Fruit fly (Drosophila melanogaster): ENCODE data around the gene Obp85a.

Gene Obp85a

dm6 chr3R:8469716-8470393 lies 49.5 kb upstream of the Obp85a start (continued):
- TF ChIP-seq CG11456 (GFP tag; IDR thresholded peaks at IDR 0.05) = 0 out of 3 replicates have a peak, but pooled peaks have one; percentile 30
- TF ChIP-seq pnt (GFP tag; optimal IDR thresholded peaks at IDR 0.05) = peak; percentile 15
- no peak for TF ChIP-seq CG6791 (GFP tag; IDR thresholded peaks at IDR 0.05; ENCODE audit: partially characterized antibody)
- TF ChIP-seq CG30020 (tag; optimal IDR thresholded peaks at IDR 0.05) = no peak
- TF ChIP-seq Dfd (GFP tag; optimal IDR thresholded peaks at IDR 0.05) = no peak
- TF ChIP-seq CG10979 (tag; optimal IDR thresholded peaks at IDR 0.05) = peak; percentile 30
- no peak for TF ChIP-seq Jarid2 (GFP tag; optimal IDR thresholded peaks at IDR 0.05)
- TF ChIP-seq CG7786 (GFP tag; optimal IDR thresholded peaks at IDR 0.05) = no peak
- TF ChIP-seq CG7372 (GFP tag; IDR thresholded peaks at IDR 0.05) = no peak
- TF ChIP-seq CG7357 (GFP tag; IDR thresholded peaks at IDR 0.05) = no peak
- TF ChIP-seq cg (GFP tag; optimal IDR thresholded peaks at IDR 0.05) = no peak
- peak; percentile 72 for TF ChIP-seq CG11504 (tag; optimal IDR thresholded peaks at IDR 0.05)
- TF ChIP-seq twi (tag; optimal IDR thresholded peaks at IDR 0.05) = no peak
- TF ChIP-seq gro (GFP tag; optimal IDR thresholded peaks at IDR 0.05) = no peak
- no peak for TF ChIP-seq Dad (GFP tag; optimal IDR thresholded peaks at IDR 0.05)
- TF ChIP-seq Ets97D (GFP tag; optimal IDR thresholded peaks at IDR 0.05) = no peak
- no peak for TF ChIP-seq CG18599 (GFP tag; optimal IDR thresholded peaks at IDR 0.05)
- peak; percentile 49 for TF ChIP-seq CG12391 (tag; optimal IDR thresholded peaks at IDR 0.05)
- TF ChIP-seq kni (GFP tag; optimal IDR thresholded peaks at IDR 0.05) = no peak
- TF ChIP-seq CG4730 (GFP tag; IDR thresholded peaks at IDR 0.05) = no peak
- TF ChIP-seq CG7271 (tag; optimal IDR thresholded peaks at IDR 0.05) = no peak
- peak; percentile 41 for TF ChIP-seq sd (tag; optimal IDR thresholded peaks at IDR 0.05)
- TF ChIP-seq B-H1 (GFP tag; IDR thresholded peaks at IDR 0.05) = peak; percentile 30; the same call in 2 of the 3 replicates
- no peak for TF ChIP-seq nerfin-2 (GFP tag; IDR thresholded peaks at IDR 0.05; ENCODE audit: partially characterized antibody)
- TF ChIP-seq CG8089 (GFP tag; optimal IDR thresholded peaks at IDR 0.05) = no peak
- TF ChIP-seq Meics (GFP tag; optimal IDR thresholded peaks at IDR 0.05) = no peak
- no peak for TF ChIP-seq CG11093 (GFP tag; IDR thresholded peaks at IDR 0.05)
- TF ChIP-seq E2f2 (GFP tag; IDR thresholded peaks at IDR 0.05) = no peak
- no peak for TF ChIP-seq CG13624 (GFP tag; optimal IDR thresholded peaks at IDR 0.05)
- TF ChIP-seq CG31365 (tag; optimal IDR thresholded peaks at IDR 0.05) = no peak
- TF ChIP-seq Mrtf (GFP tag; IDR thresholded peaks at IDR 0.05) = no peak
- TF ChIP-seq ERR (GFP tag; optimal IDR thresholded peaks at IDR 0.05) = no peak
- TF ChIP-seq Myb (GFP tag; optimal IDR thresholded peaks at IDR 0.05) = no peak
- TF ChIP-seq CG6689 (GFP tag; IDR thresholded peaks at IDR 0.05) = peak; percentile 53
- TF ChIP-seq ci (GFP tag; IDR thresholded peaks at IDR 0.05) = no peak
- TF ChIP-seq MBD-R2 (GFP tag; IDR thresholded peaks at IDR 0.05) = no peak
- peak; percentile 18 for TF ChIP-seq dmrt11E (tag; optimal IDR thresholded peaks at IDR 0.05)
- TF ChIP-seq CG8281 (tag; optimal IDR thresholded peaks at IDR 0.05) = no peak
- no peak for TF ChIP-seq Hsf (GFP tag; optimal IDR thresholded peaks at IDR 0.05)
- no peak for TF ChIP-seq NK7.1 (GFP tag; optimal IDR thresholded peaks at IDR 0.05)
- peak; percentile 19 for TF ChIP-seq ATbp (GFP tag; optimal IDR thresholded peaks at IDR 0.05)
- TF ChIP-seq HmgD (GFP tag; optimal IDR thresholded peaks at IDR 0.05) = no peak
- no peak for TF ChIP-seq Neu2 (GFP tag; optimal IDR thresholded peaks at IDR 0.05; ENCODE audit: borderline replicate concordance)
- no peak for TF ChIP-seq CG12236 (GFP tag; optimal IDR thresholded peaks at IDR 0.05)
- TF ChIP-seq peb (GFP tag; IDR thresholded peaks at IDR 0.05) = no peak
- 0 out of 2 replicates have a peak, but pooled peaks have one; percentile 27 for TF ChIP-seq HLH3B (GFP tag; IDR thresholded peaks at IDR 0.05)
- no peak for TF ChIP-seq CG9797 (GFP tag; optimal IDR thresholded peaks at IDR 0.05)
- no peak for TF ChIP-seq CG1647 (GFP tag; optimal IDR thresholded peaks at IDR 0.05)
- no peak for TF ChIP-seq maf-S (GFP tag; optimal IDR thresholded peaks at IDR 0.05)
- TF ChIP-seq PHDP (tag; optimal IDR thresholded peaks at IDR 0.05) = peak; percentile 25

Measured in whole organism, embryonic.